Worm (Caenorhabditis elegans) whole organism, early embryonic: ENCODE measurements around the gene C50F4.16.

Experiments used
- B0310.2 ChIP-seq: sonication (generic microtip); optimal IDR thresholded peaks from 2 replicates; lab custom pipeline; 2016; ENCODE audit warnings: mild to moderate bottlenecking, missing genetic modification characterization, missing compliant biosample characterization
- F13C5.2 ChIP-seq: sonication (generic microtip); optimal IDR thresholded peaks from 2 replicates; lab custom pipeline; 2017; ENCODE audit warnings: mild to moderate bottlenecking, missing genetic modification characterization, inconsistent platforms, missing compliant biosample characterization
- aly-1 ChIP-seq: sonication (generic microtip); optimal IDR thresholded peaks from 2 replicates; lab custom pipeline; 2016; ENCODE audit warnings: missing genetic modification characterization, missing compliant biosample characterization
- ama-1 ChIP-seq: fragments of 150-350 bp; optimal IDR thresholded peaks from 2 replicates; lab custom pipeline; 2014
- ceh-13 ChIP-seq: fragments of 200-800 bp; sonication (Bioruptor generic); optimal IDR thresholded peaks from 2 replicates; lab custom pipeline; 2018; ENCODE audit warnings: mild to moderate bottlenecking, missing genetic modification characterization, missing compliant biosample characterization
- ceh-36 ChIP-seq: sonication (generic microtip); optimal IDR thresholded peaks from 2 replicates; lab custom pipeline; 2016; ENCODE audit warnings: missing genetic modification characterization, inconsistent platforms, missing compliant biosample characterization
- ets-7 ChIP-seq: sonication (generic microtip); optimal IDR thresholded peaks from 2 replicates; lab custom pipeline; 2016; ENCODE audit warnings: missing genotype, missing genetic modification characterization, missing compliant biosample characterization
- flt-1 ChIP-seq: fragments of 200-800 bp; sonication (Bioruptor generic); IDR thresholded peaks from 2 replicates; pipeline ENCODE4 v1.3.6; 2022; ENCODE audit warnings: missing genetic modification characterization, missing compliant biosample characterization
- hmbx-1 ChIP-seq: sonication (generic microtip); optimal IDR thresholded peaks from 2 replicates; lab custom pipeline; 2016; ENCODE audit warnings: mild to moderate bottlenecking, missing genetic modification characterization, missing compliant biosample characterization
- hmg-4 ChIP-seq: fragments of 200-800 bp; sonication (Bioruptor generic); optimal IDR thresholded peaks from 2 replicates; lab custom pipeline; 2018; ENCODE audit warnings: mild to moderate bottlenecking, missing genetic modification characterization, missing compliant biosample characterization
- hnd-1 ChIP-seq: sonication (generic microtip); optimal IDR thresholded peaks from 2 replicates; lab custom pipeline; 2016; ENCODE audit warnings: missing genetic modification characterization, missing compliant biosample characterization
- pes-1 ChIP-seq: fragments of 200-800 bp; sonication (Bioruptor generic); IDR thresholded peaks from 2 replicates; pipeline ENCODE4 v1.3.6; 2022; ENCODE audit warnings: missing genetic modification reagents, missing genetic modification characterization, missing compliant biosample characterization
- scrt-1 ChIP-seq: fragments of 200-800 bp; sonication (Bioruptor generic); IDR thresholded peaks from 2 replicates; pipeline ENCODE4 v1.3.6; 2022; ENCODE audit warnings: missing genetic modification characterization, missing compliant biosample characterization
- sea-1 ChIP-seq: fragments of 200-800 bp; sonication (Bioruptor generic); conservative IDR thresholded peaks from 2 replicates; pipeline ENCODE4 v1.3.6; 2022; ENCODE audit warnings: missing genetic modification characterization, missing compliant biosample characterization
- tbx-11 ChIP-seq: fragments of 200-800 bp; sonication (Bioruptor generic); IDR thresholded peaks from 2 replicates; pipeline ENCODE4 v1.3.6; 2022; ENCODE audit warnings: missing genetic modification characterization, missing compliant biosample characterization
- tbx-37 ChIP-seq: fragments of 200-800 bp; sonication (Bioruptor generic); conservative IDR thresholded peaks from 2 replicates; pipeline ENCODE4 v1.3.6; 2022; ENCODE audit warnings: missing genetic modification reagents, missing genetic modification characterization, missing compliant biosample characterization
- tra-4 ChIP-seq: sonication (generic microtip); optimal IDR thresholded peaks from 2 replicates; lab custom pipeline; 2017; ENCODE audit warnings: missing genetic modification characterization, missing compliant biosample characterization

The C50F4.16 gene

DNA sequence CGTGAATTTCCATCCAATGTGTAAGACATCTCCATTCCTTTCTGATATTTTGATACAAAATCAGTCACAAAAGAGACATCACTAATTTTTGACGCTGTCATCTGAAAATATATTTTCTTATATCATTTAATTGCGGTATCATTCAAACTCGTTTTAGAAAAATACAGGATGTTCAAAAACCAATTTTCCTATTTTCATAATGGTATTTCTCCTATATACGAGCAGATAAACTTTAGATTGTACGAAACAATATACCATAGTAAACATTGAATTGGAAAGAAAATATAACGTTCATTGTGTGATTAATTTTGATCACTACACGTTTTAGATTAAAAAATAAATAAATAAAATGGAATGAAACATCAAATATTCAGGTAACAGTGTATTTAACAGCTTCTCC lies at the start of gene C50F4.16:
C50F4.16 (minus strand) TSS at position 101 of the 400 bp plus-strand sequence.
- TF ChIP-seq ama-1 = no peak
- no peak for TF ChIP-seq hmg-4
- no peak for TF ChIP-seq aly-1
- no peak for TF ChIP-seq tbx-11 (GFP tag; lab: Robert Waterston, UW)
- TF ChIP-seq ceh-36 (tag; lab: Kevin White, UChicago) = no peak
- no peak for TF ChIP-seq hnd-1
- TF ChIP-seq ceh-13 (GFP tag; lab: Kevin White, UChicago) = no peak
- TF ChIP-seq ets-7 (tag; lab: Kevin White, UChicago) = no peak
- no peak for TF ChIP-seq sea-1 (GFP tag; lab: Robert Waterston, UW)
- TF ChIP-seq scrt-1 (GFP tag; lab: Robert Waterston, UW) = no peak
- no peak for TF ChIP-seq F13C5.2
- TF ChIP-seq hmbx-1 (tag; lab: Kevin White, UChicago) = no peak
- no peak for TF ChIP-seq B0310.2 (tag; lab: Kevin White, UChicago)
- TF ChIP-seq tbx-37 (GFP tag; lab: Robert Waterston, UW) = no peak

DNA sequence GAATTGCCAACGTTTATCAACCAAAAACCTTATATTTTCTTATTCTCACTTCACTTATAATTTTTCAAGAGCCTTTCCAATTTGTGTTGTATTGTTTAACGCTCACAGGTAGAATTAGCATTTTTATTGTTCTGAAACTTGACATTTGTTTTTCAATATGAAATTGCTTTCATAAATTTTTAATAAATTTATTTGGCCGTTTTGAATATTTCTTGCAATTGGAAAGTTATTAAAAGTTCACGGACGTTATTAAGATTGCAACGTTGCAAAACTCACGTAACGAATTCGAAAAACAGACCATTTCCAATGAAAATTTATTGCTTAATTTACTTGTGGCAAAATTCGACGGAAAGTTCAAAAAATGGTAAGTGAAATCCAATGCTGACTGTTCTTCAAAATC lies 48.9 kb upstream of the C50F4.16 start, which contains the start of gene K09G1.2:
K09G1.2 (plus strand) TSS at position 301 of the 400 bp plus-strand sequence.
- no peak for TF ChIP-seq flt-1 (GFP tag; lab: Robert Waterston, UW)
- TF ChIP-seq B0310.2 (tag; lab: Kevin White, UChicago) = no peak
- no peak for TF ChIP-seq ceh-13 (GFP tag; lab: Kevin White, UChicago)
- TF ChIP-seq ama-1 = no peak
- TF ChIP-seq hnd-1 = no peak
- no peak for TF ChIP-seq tbx-37 (GFP tag; lab: Robert Waterston, UW)
- no peak for TF ChIP-seq tbx-11 (GFP tag; lab: Robert Waterston, UW)
- no peak for TF ChIP-seq F13C5.2

DNA sequence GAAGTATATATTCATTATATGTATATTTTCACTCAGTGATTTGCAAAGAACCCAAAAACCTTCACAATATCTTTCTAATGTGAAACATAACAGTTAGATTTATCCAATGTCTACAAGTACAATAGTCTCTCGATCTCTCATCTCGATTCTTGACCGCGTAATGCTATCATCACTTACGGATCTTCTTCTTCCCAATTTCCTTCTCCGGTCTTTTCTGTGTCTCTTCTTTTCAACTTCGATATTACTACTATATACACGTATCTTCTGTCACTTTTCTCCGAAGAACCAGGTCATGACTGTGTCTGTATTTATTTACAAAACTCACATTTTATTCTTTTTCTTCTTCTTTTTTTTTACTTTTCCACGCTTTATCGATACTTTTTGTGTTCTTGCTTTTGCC lies 47.2 kb upstream of the C50F4.16 start:
- TF ChIP-seq ama-1 (no peak), flt-1 (GFP tag; lab: Robert Waterston, UW) (no peak), ets-7 (tag; lab: Kevin White, UChicago) (no peak), B0310.2 (tag; lab: Kevin White, UChicago) (no peak), scrt-1 (GFP tag; lab: Robert Waterston, UW) (no peak), ceh-36 (tag; lab: Kevin White, UChicago) (no peak), sea-1 (GFP tag; lab: Robert Waterston, UW) (no peak), pes-1 (GFP tag; lab: Robert Waterston, UW) (no peak), tbx-11 (GFP tag; lab: Robert Waterston, UW) (no peak), ceh-13 (GFP tag; lab: Kevin White, UChicago) (no peak), tbx-37 (GFP tag; lab: Robert Waterston, UW) (no peak)

DNA sequence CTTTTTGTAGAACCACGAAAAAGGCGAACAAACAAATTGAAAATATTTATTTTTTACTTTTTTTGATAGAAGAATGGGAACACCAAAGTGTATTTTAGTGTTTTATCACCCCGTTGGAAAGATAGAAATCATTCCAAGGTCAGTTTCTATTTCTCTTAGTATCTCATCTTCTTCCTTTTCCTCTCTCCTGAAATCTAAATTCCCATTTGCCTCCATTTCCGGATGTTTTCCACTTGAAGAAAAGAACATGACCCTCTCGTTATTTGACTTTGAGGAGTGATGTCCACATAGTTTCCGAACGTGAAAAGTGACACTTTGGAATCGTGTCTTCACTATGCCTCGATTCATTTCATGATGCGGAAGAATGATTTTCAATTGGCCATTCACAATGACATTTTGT lies 46.2 kb upstream of the C50F4.16 start:
- TF ChIP-seq sea-1 (GFP tag; lab: Robert Waterston, UW) (no peak), aly-1 (no peak)

DNA sequence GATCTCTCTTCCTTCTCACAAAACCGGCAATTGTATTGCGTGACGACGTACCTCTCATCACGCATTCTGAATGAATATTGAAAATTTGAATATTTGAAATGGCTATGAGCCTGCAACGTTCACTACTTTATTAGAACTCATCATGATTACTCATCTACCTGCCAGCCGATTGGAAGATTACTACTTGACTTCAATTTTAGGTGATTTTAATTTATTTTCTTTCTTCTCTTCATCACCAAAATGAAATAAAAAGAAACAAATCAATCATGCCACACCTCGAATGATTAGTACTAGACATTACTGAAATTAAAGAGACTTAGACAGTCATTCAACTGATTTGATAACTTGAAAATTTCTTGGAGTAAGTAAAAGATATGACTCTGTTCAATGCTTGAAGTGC lies 42.9 kb upstream of the C50F4.16 start:
- TF ChIP-seq ama-1 = no peak
- TF ChIP-seq tra-4 (tag; lab: Kevin White, UChicago) = no peak
- TF ChIP-seq hmbx-1 (tag; lab: Kevin White, UChicago) = no peak
- TF ChIP-seq tbx-37 (GFP tag; lab: Robert Waterston, UW) = no peak
- no peak for TF ChIP-seq ceh-36 (tag; lab: Kevin White, UChicago)
- no peak for TF ChIP-seq F13C5.2
- no peak for TF ChIP-seq flt-1 (GFP tag; lab: Robert Waterston, UW)
- TF ChIP-seq sea-1 (GFP tag; lab: Robert Waterston, UW) = no peak
- no peak for TF ChIP-seq scrt-1 (GFP tag; lab: Robert Waterston, UW)
- no peak for TF ChIP-seq hnd-1
- TF ChIP-seq aly-1 = no peak
- no peak for TF ChIP-seq ets-7 (tag; lab: Kevin White, UChicago)
- no peak for TF ChIP-seq hmg-4

DNA sequence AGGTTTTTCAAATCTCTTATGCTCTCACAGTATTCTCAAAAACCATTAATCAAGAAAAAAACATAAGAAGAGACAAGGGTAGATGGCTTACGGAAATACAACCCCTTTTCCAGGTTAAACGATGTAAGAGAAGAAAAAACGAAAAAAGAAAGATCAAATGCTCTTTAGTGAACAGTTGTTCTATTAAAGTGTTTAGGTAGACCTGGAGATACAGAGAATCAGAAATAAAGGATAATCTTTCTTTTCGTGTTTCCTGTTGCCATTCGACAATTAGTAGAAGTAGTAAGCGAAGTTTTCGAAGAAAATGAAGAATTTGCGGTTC lies 41.9 kb upstream of the C50F4.16 start, which contains the start of gene K09G1.1:
K09G1.1 (plus strand) TSS at position 223 of the 322 bp plus-strand sequence.
- TF ChIP-seq F13C5.2 = no peak
- no peak for TF ChIP-seq hnd-1
- no peak for TF ChIP-seq ceh-36 (tag; lab: Kevin White, UChicago)
- no peak for TF ChIP-seq tbx-37 (GFP tag; lab: Robert Waterston, UW)
- no peak for TF ChIP-seq tra-4 (tag; lab: Kevin White, UChicago)
- no peak for TF ChIP-seq sea-1 (GFP tag; lab: Robert Waterston, UW)
- no peak for TF ChIP-seq ets-7 (tag; lab: Kevin White, UChicago)
- TF ChIP-seq B0310.2 (tag; lab: Kevin White, UChicago) = no peak
- no peak for TF ChIP-seq ceh-13 (GFP tag; lab: Kevin White, UChicago)
- no peak for TF ChIP-seq ama-1
- no peak for TF ChIP-seq hmbx-1 (tag; lab: Kevin White, UChicago)
- TF ChIP-seq pes-1 (GFP tag; lab: Robert Waterston, UW) = no peak
- no peak for TF ChIP-seq aly-1
- no peak for TF ChIP-seq scrt-1 (GFP tag; lab: Robert Waterston, UW)
- TF ChIP-seq hmg-4 = no peak
- no peak for TF ChIP-seq tbx-11 (GFP tag; lab: Robert Waterston, UW)

DNA sequence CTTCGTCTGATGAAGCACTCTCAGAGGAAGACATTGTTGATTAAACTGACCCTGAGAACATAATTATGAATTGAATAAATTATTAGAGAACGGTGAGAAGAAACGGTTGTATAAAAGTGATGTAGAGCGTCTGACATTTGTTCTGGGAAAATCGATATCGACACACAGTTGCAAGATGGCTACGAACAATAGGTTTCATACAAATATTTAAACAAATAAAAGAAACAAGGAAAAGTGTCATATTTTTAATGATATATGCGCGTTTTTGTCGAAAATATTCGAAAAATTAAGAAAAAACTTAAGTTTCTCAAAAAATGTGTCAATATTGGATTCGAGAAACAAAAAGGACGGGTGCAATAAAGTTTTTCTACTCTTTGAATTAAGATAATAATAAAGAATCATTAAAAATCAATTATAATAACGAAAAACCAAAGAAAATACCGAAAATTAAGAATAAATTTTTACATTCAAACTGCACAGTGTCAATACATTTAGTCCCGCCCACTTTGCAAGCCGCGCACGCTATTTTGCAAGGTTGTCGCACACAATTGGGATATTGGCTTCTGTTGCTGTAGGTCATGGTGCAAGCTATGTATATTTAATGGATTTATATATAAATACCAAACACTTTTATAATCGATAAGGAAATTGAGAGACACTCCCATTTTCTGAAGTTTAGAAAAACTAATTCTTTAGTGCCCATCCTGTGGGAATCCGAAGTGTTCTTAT lies 41.4 kb upstream of the C50F4.16 start, which contains the start of gene rtfo-1:
rtfo-1 (minus strand) TSS at position 51 of the 729 bp plus-strand sequence.
- TF ChIP-seq flt-1 (GFP tag; lab: Robert Waterston, UW) (peak; percentile 50; the same call in 1 of the 2 replicates), hmbx-1 (tag; lab: Kevin White, UChicago) (no peak), hnd-1 (peak; percentile 6), ceh-36 (tag; lab: Kevin White, UChicago) (peak; percentile 39), hmg-4 (no peak), F13C5.2 (peak; percentile 79), tbx-37 (GFP tag; lab: Robert Waterston, UW) (peak; percentile 62), scrt-1 (GFP tag; lab: Robert Waterston, UW) (peak; percentile 41; the same call in 1 of the 2 replicates), ceh-13 (GFP tag; lab: Kevin White, UChicago) (peak; percentile 42), aly-1 (no peak), ets-7 (tag; lab: Kevin White, UChicago) (no peak), tbx-11 (GFP tag; lab: Robert Waterston, UW) (peak; percentile 14; the same call in 1 of the 2 replicates)
